Worm (Caenorhabditis elegans) whole organism, midembryonic: Measurements from ENCODE around the gene ife-5.
A peak's percentile ranks its signal among the peaks of the same experiment; 100 is the strongest.

ENCODE experiments used
- T22C8.4 ChIP-seq: fragments of 200-800 bp; sonication (Bioruptor generic); IDR thresholded peaks from 2 replicates; pipeline ENCODE4 v1.3.6; 2022; ENCODE audit warnings: missing genetic modification characterization, missing compliant biosample characterization
- cog-1 ChIP-seq: sonication (generic microtip); optimal IDR thresholded peaks from 2 replicates; lab custom pipeline; 2016; ENCODE audit warnings: missing genetic modification characterization, missing compliant biosample characterization
- flt-1 ChIP-seq: fragments of 200-800 bp; sonication (Bioruptor generic); IDR thresholded peaks from 2 replicates; pipeline ENCODE4 v1.3.6; 2022; ENCODE audit warnings: missing genetic modification characterization, missing compliant biosample characterization
- klf-2 ChIP-seq: fragments of 200-800 bp; sonication (Bioruptor generic); conservative IDR thresholded peaks from 2 replicates; pipeline ENCODE4 v1.3.6; 2022; ENCODE audit warnings: missing genetic modification reagents, missing genetic modification characterization, missing compliant biosample characterization
- med-1 ChIP-seq: sonication (generic microtip); optimal IDR thresholded peaks from 2 replicates; lab custom pipeline; 2017; ENCODE audit warnings: missing genetic modification characterization, mild to moderate bottlenecking, missing compliant biosample characterization, antibody characterized with exemption, missing genetic modification reagents; ENCODE audit not compliant: insufficient read depth
- ref-1 ChIP-seq: fragments of 200-800 bp; sonication (Bioruptor generic); conservative IDR thresholded peaks from 2 replicates; pipeline ENCODE4 v1.3.6; 2022; ENCODE audit warnings: missing genetic modification reagents, missing genetic modification characterization, missing compliant biosample characterization
- tab-1 ChIP-seq: fragments of 200-800 bp; sonication (Bioruptor generic); IDR thresholded peaks from 2 replicates; pipeline ENCODE4 v1.3.6; 2022; ENCODE audit warnings: missing genetic modification characterization, missing compliant biosample characterization
- ztf-23 ChIP-seq: fragments of 200-800 bp; sonication (Bioruptor generic); IDR thresholded peaks from 2 replicates; pipeline ENCODE4 v1.3.6; 2022; ENCODE audit warnings: missing genetic modification reagents, missing genetic modification characterization, missing compliant biosample characterization
- ztf-29 ChIP-seq: fragments of 200-800 bp; sonication (Bioruptor generic); IDR thresholded peaks from 2 replicates; pipeline ENCODE4 v1.3.6; 2022; ENCODE audit warnings: missing genetic modification reagents, missing genetic modification characterization, missing compliant biosample characterization

Gene ife-5

DNA sequence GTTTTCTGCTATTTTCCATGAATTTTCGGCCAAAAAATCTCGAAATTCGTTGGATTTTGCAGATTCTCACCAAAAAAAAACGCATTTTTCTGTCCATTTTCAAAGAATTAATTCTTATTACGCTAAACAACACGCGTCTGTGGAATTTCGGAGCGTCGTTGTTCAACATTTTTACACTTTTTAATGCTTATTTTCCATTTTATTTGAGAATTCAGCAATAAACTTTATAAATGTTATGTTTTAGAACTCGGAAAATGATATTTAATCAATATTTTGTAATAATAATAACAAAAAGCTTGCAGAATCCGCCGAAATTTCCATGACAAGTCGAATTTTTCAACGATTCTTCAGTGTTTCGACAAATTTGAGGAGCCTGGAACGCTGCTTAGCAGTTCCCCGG lies at the start of gene ife-5:
TSS of gene ife-5 (plus strand) at position 301 of the 400 bp plus-strand sequence.
- TF ChIP-seq tab-1, result no peak
- TF ChIP-seq ref-1, result no peak
- no peak for TF ChIP-seq cog-1
- no peak for TF ChIP-seq med-1 (GFP tag; lab: Kevin White, UChicago)
- TF ChIP-seq klf-2 (GFP tag; lab: Robert Waterston, UW), result no peak
- TF ChIP-seq ztf-23, result no peak

DNA sequence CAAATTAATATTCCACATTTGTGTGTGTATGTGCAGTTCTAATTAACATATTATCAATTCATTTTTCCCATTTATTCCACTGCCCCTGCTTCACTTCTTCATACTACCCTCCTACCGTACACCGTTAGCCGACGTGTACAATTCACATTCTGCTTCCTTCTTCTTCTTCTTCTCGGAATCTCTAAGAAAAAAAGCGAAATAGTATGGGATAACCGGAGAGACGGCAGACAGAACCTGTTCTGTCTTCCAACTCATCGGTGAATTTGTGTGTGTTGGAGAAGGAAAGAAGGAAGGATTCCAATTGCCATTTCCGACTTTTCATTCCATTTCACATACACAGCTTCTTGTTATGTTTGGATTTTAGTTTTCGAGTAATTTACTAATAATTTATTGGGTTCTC lies 42.9 kb upstream of the ife-5 start:
- TF ChIP-seq T22C8.4 (GFP tag; lab: Robert Waterston, UW) (no peak), med-1 (GFP tag; lab: Kevin White, UChicago) (no peak), tab-1 (no peak), flt-1 (no peak), cog-1 (no peak), ztf-29 (GFP tag; lab: Robert Waterston, UW) (no peak), ztf-23 (no peak), klf-2 (GFP tag; lab: Robert Waterston, UW) (no peak), ref-1 (no peak)

DNA sequence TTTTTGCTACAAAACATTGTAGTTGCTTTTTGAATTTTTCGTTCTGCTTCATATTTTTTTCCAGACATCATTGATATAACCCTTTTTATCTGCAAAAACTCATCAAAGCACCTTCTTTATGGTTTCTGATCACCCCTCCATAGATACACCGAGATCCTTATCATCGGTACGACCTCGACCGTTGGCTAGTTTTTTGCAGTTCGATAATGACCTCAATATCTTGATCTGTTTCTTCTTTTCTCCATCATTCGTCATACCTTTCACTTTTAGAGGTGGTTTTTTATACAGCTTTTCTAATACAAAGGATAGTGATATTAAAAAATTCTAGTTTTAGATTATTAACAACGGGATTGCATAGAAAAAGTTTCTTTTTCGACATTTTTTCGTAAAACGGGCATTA lies 41.0 kb upstream of the ife-5 start:
- no peak for TF ChIP-seq T22C8.4 (GFP tag; lab: Robert Waterston, UW)
- TF ChIP-seq ztf-23, result no peak
- TF ChIP-seq ztf-29 (GFP tag; lab: Robert Waterston, UW), result no peak
- TF ChIP-seq med-1 (GFP tag; lab: Kevin White, UChicago), result no peak
- no peak for TF ChIP-seq flt-1

DNA sequence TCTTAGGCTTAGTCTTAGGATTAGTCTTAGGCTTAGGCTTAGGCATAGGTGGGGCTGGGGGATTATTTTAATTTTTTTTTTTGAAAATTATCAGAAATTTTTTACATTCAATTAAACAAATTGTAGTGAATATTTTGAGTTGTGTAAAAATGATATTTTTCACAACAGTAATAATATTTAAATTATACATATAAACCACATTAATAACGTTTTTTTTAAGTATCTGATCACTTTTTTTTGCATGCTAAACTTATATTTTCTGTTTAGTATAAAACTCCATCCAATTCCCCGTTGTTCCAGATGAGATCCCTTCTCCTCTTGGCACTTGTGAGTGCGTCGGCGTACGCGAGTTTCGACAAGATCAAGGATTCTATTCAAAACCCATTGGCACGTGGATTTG lies 40.4 kb upstream of the ife-5 start, which contains the start of gene txdc-12.1:
TSS of gene txdc-12.1 (plus strand) at position 301 of the 400 bp plus-strand sequence.
- TF ChIP-seq T22C8.4 (GFP tag; lab: Robert Waterston, UW) (no peak), ref-1 (no peak), med-1 (GFP tag; lab: Kevin White, UChicago) (no peak), ztf-23 (no peak), ztf-29 (GFP tag; lab: Robert Waterston, UW) (no peak), klf-2 (GFP tag; lab: Robert Waterston, UW) (no peak), flt-1 (no peak), cog-1 (no peak), tab-1 (no peak)

DNA sequence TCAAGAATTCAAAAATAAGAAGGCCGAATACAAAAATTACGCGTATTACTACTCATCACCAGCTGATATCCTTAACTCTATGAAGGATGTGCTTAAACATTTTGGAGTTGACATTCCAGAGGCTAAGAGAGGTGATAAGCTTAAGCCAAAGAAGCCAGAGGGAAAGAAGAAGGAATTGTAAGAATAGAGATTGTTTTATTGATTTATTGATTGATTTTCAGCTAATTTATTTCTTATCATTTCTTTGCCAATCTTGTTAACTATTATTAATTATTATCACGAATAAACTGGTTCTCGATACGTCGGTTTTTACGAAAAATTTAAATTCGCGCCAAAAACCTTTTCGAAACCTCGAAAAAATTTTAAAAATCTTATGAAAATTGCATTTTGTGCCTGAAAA lies 38.7 kb upstream of the ife-5 start:
- TF ChIP-seq ztf-23 (no peak), cog-1 (no peak), ref-1 (no peak), klf-2 (GFP tag; lab: Robert Waterston, UW) (no peak), tab-1 (no peak), T22C8.4 (GFP tag; lab: Robert Waterston, UW) (no peak), ztf-29 (GFP tag; lab: Robert Waterston, UW) (no peak), med-1 (GFP tag; lab: Kevin White, UChicago) (no peak), flt-1 (no peak)

DNA sequence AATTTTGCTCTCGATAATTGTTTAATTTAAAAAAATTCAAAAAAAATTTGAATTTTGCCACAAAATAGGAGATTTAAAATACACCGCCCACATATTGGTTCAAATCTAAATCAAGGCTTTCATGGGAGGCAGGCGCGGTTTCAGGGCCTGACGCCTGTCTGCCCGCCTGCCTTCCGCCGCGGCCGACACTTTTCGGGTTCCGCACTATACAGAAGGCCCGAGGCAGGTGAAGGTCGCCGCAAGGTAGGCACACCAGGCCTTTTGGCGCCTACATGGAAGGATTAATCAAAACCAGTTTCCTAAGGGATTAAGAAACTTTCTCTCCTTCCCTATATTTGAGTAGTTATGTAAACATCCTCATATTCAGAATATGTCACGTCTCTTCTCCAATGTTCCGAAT lies 37.9 kb upstream of the ife-5 start, which contains the start of gene Y57A10A.24:
TSS of gene Y57A10A.24 (plus strand) at position 396 of the 400 bp plus-strand sequence.
- TF ChIP-seq klf-2 (GFP tag; lab: Robert Waterston, UW) (no peak), tab-1 (peak; percentile 54; the same call in 1 of the 2 replicates)

DNA sequence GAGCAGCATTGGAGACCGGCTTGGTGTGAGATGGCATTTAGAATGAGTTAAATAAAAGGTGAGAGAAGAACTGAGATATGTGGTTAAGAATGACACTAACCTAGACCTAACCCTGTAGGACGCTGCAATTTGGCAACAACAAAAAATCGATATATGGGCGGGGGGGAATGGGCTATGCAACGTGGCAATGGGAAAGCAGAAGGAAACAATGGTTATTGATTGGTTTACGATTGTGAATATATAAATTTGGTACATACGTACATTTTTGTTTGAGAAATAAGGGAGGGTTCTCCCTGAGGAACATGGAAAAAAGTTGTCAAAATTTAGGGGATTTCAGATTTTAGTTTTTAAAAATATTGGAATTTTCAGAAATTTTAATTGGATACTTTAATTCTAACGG lies 31.4 kb upstream of the ife-5 start, which contains the start of gene tag-276:
TSS of gene tag-276 (minus strand) at position 101 of the 400 bp plus-strand sequence.
- TF ChIP-seq ztf-29 (GFP tag; lab: Robert Waterston, UW) (no peak), med-1 (GFP tag; lab: Kevin White, UChicago) (no peak), cog-1 (no peak), flt-1 (no peak), ztf-23 (no peak), klf-2 (GFP tag; lab: Robert Waterston, UW) (no peak), ref-1 (no peak), tab-1 (no peak)

DNA sequence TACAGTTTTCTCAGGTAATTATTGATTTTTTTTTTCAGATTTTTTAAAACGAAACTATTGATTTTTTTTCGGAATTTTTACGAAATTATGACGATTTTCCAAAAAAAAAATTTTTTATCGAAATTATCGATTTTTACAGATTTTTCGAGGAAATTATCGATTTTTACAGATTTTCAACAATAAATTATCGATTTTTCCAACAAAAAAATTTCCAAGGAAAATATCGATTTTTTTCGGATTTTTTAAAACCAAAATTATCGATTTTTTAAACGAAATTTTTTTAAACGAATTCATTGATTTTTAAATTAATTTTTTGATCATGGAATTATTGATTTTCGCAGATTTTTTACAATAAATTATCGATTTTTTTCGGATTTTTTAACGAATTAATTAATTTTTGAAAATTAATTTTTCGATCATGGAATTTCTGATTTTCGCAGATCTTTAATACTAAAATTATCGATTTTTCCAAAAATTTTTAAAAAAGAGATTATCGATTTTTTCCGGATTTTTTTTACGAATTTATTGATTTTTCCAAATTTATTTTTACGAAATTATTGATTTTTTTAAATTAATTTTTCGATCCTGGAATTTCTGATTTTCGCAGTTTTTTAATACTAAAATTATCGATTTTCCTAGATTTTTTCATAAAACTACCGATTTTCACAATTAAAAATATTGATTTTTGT lies 24.8 kb upstream of the ife-5 start:
- TF ChIP-seq T22C8.4 (GFP tag; lab: Robert Waterston, UW) (peak; percentile 79; the same call in 1 of the 2 replicates), ref-1 (no peak), ztf-23 (no peak)

DNA sequence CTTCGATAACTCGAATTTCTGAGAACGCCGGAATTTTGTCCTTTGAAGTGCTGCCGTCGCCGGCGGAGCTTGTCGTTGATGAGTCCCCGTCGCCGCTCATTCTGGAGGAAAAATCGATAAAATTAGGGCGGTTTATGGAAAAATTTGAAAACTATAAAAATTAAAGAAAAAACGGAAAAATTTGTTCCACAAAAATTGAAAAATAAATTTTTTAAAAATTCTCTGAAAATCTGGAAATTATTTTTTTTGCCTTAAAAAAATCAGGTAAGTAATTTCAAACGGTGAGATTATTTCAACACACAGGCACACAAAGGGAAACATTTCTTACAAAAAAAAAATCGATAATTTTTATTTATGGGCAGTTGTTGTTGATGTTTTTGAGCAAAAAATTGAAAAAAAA lies 23.9 kb upstream of the ife-5 start, which contains the start of gene parn-2:
TSS of gene parn-2 (minus strand) at position 101 of the 400 bp plus-strand sequence.
- TF ChIP-seq ref-1, result no peak
- TF ChIP-seq T22C8.4 (GFP tag; lab: Robert Waterston, UW), result no peak
- no peak for TF ChIP-seq ztf-23
- no peak for TF ChIP-seq tab-1
- no peak for TF ChIP-seq klf-2 (GFP tag; lab: Robert Waterston, UW)
- no peak for TF ChIP-seq flt-1
- no peak for TF ChIP-seq ztf-29 (GFP tag; lab: Robert Waterston, UW)
- no peak for TF ChIP-seq cog-1
- TF ChIP-seq med-1 (GFP tag; lab: Kevin White, UChicago), result no peak

DNA sequence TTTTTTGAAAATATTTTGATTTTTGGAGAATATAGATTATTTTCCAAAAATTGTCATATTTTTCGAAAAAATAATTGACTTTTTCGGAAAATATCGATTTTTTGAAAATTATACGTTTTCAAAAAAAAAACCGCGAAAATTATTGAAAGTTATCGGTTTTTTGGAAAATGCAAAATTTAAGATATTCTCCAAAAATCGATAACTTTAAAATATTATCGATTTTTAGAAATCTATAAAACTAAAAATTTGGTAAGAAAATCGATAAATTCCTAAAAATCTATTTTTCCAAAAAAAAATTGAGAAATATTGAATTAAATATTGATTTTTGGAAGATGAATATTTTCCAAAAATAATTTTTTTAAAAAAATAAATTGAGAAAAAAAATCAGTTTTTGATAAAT lies 23.4 kb upstream of the ife-5 start:
- TF ChIP-seq tab-1 (no peak), T22C8.4 (GFP tag; lab: Robert Waterston, UW) (0 out of 2 replicates have a peak, but pooled peaks have one; percentile 8)

DNA sequence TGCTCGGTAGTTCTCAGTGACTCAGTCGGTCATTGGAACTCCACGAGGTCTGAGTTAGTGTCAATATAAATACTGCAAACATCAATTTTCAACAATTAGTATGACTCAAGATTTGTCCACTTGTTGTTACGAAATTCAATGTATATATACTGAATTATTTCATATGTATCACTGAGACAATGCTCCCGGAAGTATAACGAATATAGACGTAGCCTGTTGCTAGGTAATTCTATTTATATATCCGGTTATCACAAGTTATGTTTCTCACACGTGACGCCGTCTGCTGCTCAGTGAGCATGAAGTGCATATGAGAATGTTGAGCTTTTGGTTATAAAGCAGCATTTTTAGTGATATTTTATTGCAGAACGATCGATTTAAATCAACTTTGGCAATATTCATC lies 19.9 kb upstream of the ife-5 start:
- TF ChIP-seq med-1 (GFP tag; lab: Kevin White, UChicago) (no peak), ztf-29 (GFP tag; lab: Robert Waterston, UW) (no peak), T22C8.4 (GFP tag; lab: Robert Waterston, UW) (no peak), klf-2 (GFP tag; lab: Robert Waterston, UW) (no peak), tab-1 (no peak), cog-1 (no peak), ref-1 (no peak), ztf-23 (no peak), flt-1 (no peak)
